Worm (Caenorhabditis elegans): ENCODE results near the gene clec-136.

clec-136 gene

DNA sequence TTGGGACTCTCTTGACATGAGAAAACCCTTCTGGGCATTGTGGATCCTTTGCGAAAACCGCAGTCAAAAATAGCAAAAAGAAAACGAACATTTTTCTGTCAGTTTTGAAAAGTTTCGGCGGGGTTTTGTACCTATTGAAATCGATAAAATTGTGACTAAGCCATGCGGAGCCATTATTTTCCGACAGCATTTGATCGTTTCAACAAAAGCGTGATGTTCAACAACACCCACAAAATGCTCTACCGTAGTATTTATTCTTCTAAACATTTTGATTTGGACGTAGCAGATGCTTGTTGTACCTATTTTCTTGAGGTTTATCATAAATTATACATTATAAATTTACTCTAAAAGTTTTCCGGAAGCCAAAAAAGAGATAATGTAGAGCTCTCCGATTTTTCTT, at the start of gene clec-136:
clec-136 (minus strand) TSS at position 101 of the 400 bp plus-strand sequence.
- TF ChIP-seq ces-1 (GFP tag; optimal IDR thresholded peaks at IDR 0.05) = no peak
- TF ChIP-seq drap-1 (GFP tag; optimal IDR thresholded peaks at IDR 0.05) = no peak

- no peak for TF ChIP-seq mep-1 (tag; optimal IDR thresholded peaks at IDR 0.05)
- no peak for TF ChIP-seq sem-2 (GFP tag; optimal IDR thresholded peaks at IDR 0.05)
- TF ChIP-seq nhr-2 (tag; optimal IDR thresholded peaks at IDR 0.05) = no peak
- no peak for TF ChIP-seq lsy-2 (tag; optimal IDR thresholded peaks at IDR 0.05)
Observed at ce11 chrII:4665359-4665758, 49.0 kb upstream of the clec-136 start, which contains the start of gene T05A7.11. Gene T05A7.11, minus strand, starts transcription at chrII:4665459.

- no peak for TF ChIP-seq nhr-237 (tag; optimal IDR thresholded peaks at IDR 0.05)
Observed at ce11 chrII:4663186-4663585, 46.8 kb upstream of the clec-136 start, which contains the start of gene T05A7.12. Gene T05A7.12, minus strand, starts transcription at chrII:4663286.

ce11 chrII:4661278-4661677, 44.9 kb upstream of the clec-136 start, which contains the start of gene T05A7.13:
Gene T05A7.13, minus strand, starts transcription at chrII:4661378.
- no peak for TF ChIP-seq mep-1 (tag; optimal IDR thresholded peaks at IDR 0.05)
- TF ChIP-seq hlh-1 (tag; optimal IDR thresholded peaks at IDR 0.05) = peak; percentile 46
- no peak for TF ChIP-seq cnd-1 (tag; optimal IDR thresholded peaks at IDR 0.05)

DNA sequence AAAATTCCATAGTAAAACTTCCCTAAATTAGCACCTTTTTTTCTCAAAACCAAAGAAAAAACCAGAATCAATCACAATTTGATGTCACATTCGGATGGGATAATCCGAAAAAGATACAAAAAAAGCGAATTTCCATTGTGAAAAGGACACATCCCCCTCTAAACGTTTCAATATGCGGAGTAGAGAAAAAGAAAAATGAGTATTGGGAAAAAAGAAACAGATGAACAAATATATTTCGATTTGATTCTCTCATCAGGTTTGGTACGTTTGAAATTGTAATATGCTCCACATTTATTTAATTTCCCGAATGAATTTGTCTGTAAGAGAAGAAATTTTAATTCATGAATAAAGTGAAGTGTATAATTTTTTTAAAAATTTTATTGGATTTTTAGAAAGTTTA, 41.9 kb upstream of the clec-136 start:
- TF ChIP-seq snpc-4 (tag; optimal IDR thresholded peaks at IDR 0.05) = no peak
- no peak for TF ChIP-seq ztf-11 (tag; optimal IDR thresholded peaks at IDR 0.05)
- no peak for TF ChIP-seq elt-1 (tag; optimal IDR thresholded peaks at IDR 0.05; ENCODE audit: borderline replicate concordance, insufficient read depth)
- TF ChIP-seq nhr-28 (tag; optimal IDR thresholded peaks at IDR 0.05) = no peak
- TF ChIP-seq unc-120 (tag; optimal IDR thresholded peaks at IDR 0.05; ENCODE audit: poor library complexity, severe bottlenecking) = no peak
- TF ChIP-seq sptf-1 (tag; optimal IDR thresholded peaks at IDR 0.05) = no peak
- TF ChIP-seq nhr-237 (tag; optimal IDR thresholded peaks at IDR 0.05) = no peak
- no peak for TF ChIP-seq ces-1 (GFP tag; optimal IDR thresholded peaks at IDR 0.05)
- TF ChIP-seq ceh-39 (tag; optimal IDR thresholded peaks at IDR 0.05) = no peak
- no peak for TF ChIP-seq bed-3 (GFP tag; optimal IDR thresholded peaks at IDR 0.05)
- TF ChIP-seq unc-62 (GFP tag; optimal IDR thresholded peaks at IDR 0.05) = no peak
- no peak for TF ChIP-seq nhr-2 (tag; optimal IDR thresholded peaks at IDR 0.05)
- no peak for TF ChIP-seq mab-5 (tag; optimal IDR thresholded peaks at IDR 0.05)
- no peak for TF ChIP-seq hlh-1 (tag; optimal IDR thresholded peaks at IDR 0.05)
- TF ChIP-seq cnd-1 (tag; optimal IDR thresholded peaks at IDR 0.05) = no peak
- TF ChIP-seq blmp-1 (tag; optimal IDR thresholded peaks at IDR 0.05) = no peak
- no peak for TF ChIP-seq ham-2 (GFP tag; optimal IDR thresholded peaks at IDR 0.05)
- TF ChIP-seq lin-32 (GFP tag; optimal IDR thresholded peaks at IDR 0.05) = no peak

DNA sequence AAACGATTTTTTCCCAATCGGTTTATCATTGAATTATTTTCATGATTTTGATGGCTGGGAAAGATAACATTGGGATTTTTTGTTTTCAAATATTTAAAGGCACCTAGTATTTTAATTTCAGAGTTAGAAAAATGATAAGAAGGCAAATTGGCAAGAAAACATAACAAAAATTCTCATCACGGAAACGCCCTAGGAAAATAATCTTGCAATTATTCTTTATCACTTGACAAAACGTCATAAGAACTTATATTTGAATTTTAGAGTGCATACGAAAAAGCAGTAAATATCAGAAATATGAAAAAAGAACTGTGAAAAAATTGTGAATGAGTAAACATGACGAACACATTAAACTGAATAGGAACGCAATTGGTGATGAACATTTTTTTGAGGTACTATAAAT, 41.0 kb upstream of the clec-136 start:
- no peak for TF ChIP-seq bed-3 (GFP tag; optimal IDR thresholded peaks at IDR 0.05)
- no peak for TF ChIP-seq snpc-4 (tag; optimal IDR thresholded peaks at IDR 0.05)
- TF ChIP-seq nhr-76 (tag; optimal IDR thresholded peaks at IDR 0.05) = no peak
- no peak for TF ChIP-seq ceh-83 (GFP tag; optimal IDR thresholded peaks at IDR 0.05)
- no peak for TF ChIP-seq unc-62 (GFP tag; optimal IDR thresholded peaks at IDR 0.05)
- TF ChIP-seq nhr-2 (tag; optimal IDR thresholded peaks at IDR 0.05) = no peak
- TF ChIP-seq nhr-12 (tag; optimal IDR thresholded peaks at IDR 0.05) = no peak
- no peak for TF ChIP-seq ceh-39 (tag; optimal IDR thresholded peaks at IDR 0.05)
- TF ChIP-seq flh-1 (GFP tag; optimal IDR thresholded peaks at IDR 0.05) = no peak
- no peak for TF ChIP-seq unc-39 (tag; optimal IDR thresholded peaks at IDR 0.05)
- no peak for TF ChIP-seq elt-3 (tag; optimal IDR thresholded peaks at IDR 0.05)
- no peak for TF ChIP-seq ham-2 (GFP tag; optimal IDR thresholded peaks at IDR 0.05)

DNA sequence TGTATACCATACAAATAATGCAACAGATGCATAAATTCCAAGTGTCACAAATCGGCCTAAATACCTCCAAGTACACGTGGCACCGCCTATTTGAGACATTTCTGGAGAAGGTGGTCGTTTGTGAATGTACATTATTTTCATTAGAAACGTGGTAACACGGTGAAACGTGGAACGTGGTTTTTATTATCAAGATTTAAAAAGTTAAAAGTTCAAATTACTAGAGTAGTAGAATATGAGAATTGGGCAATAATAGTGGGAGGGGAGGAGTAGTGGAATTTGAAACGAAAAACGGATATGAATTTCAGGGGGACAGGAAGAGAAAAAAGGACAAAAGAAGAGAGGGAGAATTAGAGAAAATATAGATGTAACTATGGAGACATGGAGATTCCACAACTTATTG, 39.5 kb upstream of the clec-136 start, which contains the start of gene fut-6:
fut-6 (minus strand) TSS at position 101 of the 400 bp plus-strand sequence.
- TF ChIP-seq zip-8 (tag; optimal IDR thresholded peaks at IDR 0.05) (no peak), flh-1 (GFP tag; optimal IDR thresholded peaks at IDR 0.05) (no peak), M03D4.4 (tag; optimal IDR thresholded peaks at IDR 0.05) (no peak), bed-3 (GFP tag; optimal IDR thresholded peaks at IDR 0.05) (no peak), mep-1 (tag; optimal IDR thresholded peaks at IDR 0.05) (no peak), unc-39 (tag; optimal IDR thresholded peaks at IDR 0.05) (no peak), elt-1 (tag; optimal IDR thresholded peaks at IDR 0.05; ENCODE audit: borderline replicate concordance, insufficient read depth) (no peak), ces-1 (GFP tag; optimal IDR thresholded peaks at IDR 0.05) (no peak), nhr-237 (tag; optimal IDR thresholded peaks at IDR 0.05) (no peak), ham-2 (GFP tag; optimal IDR thresholded peaks at IDR 0.05) (no peak), hlh-1 (tag; optimal IDR thresholded peaks at IDR 0.05) (no peak), nhr-28 (tag; optimal IDR thresholded peaks at IDR 0.05) (no peak), mls-2 (tag; optimal IDR thresholded peaks at IDR 0.05) (no peak), snpc-4 (tag; optimal IDR thresholded peaks at IDR 0.05) (no peak), nhr-2 (tag; optimal IDR thresholded peaks at IDR 0.05) (no peak)

Measured in whole organism, mixed stage, embryonic.